Worm (Caenorhabditis elegans) whole organism, L1 larva: ENCODE data around the gene T25B9.8.

Experiments
- C16A3.4 ChIP-seq: fragments of 150-350 bp; optimal IDR thresholded peaks from 2 replicates; lab custom pipeline; 2014; ENCODE audit warnings: missing biosample characterization, missing genetic modification characterization
- Y116A8C.19 ChIP-seq: sonication (generic microtip); optimal IDR thresholded peaks from 2 replicates; lab custom pipeline; 2016; ENCODE audit warnings: missing compliant biosample characterization, missing genetic modification characterization, borderline replicate concordance
- blmp-1 ChIP-seq: fragments of 150-350 bp; optimal IDR thresholded peaks from 2 replicates; lab custom pipeline; 2014; ENCODE audit warnings: missing biosample characterization, missing genetic modification characterization
- dsc-1 ChIP-seq: sonication (generic microtip); optimal IDR thresholded peaks from 2 replicates; lab custom pipeline; 2016; ENCODE audit warnings: mild to moderate bottlenecking, missing genetic modification characterization, missing compliant biosample characterization
- efl-1 ChIP-seq, 4 experiments: fragments of 150-350 bp; optimal IDR thresholded peaks in 3 of 4; peaks in 1 of 4; 1 replicate in 1 of 4; 2 replicates in 3 of 4; lab custom pipeline; 2014; ENCODE audit warnings: missing biosample characterization in 2 of 4, missing genetic modification characterization in 2 of 4, missing genetic modification reagents in 2 of 4
- elt-2 ChIP-seq: sonication (generic microtip); optimal IDR thresholded peaks from 2 replicates; lab custom pipeline; 2016; ENCODE audit warnings: missing genetic modification characterization, mild to moderate bottlenecking, inconsistent platforms, missing compliant biosample characterization, missing genetic modification reagents
- elt-3 ChIP-seq, 6 experiments: fragments of 150-350 bp in 1 of 6; sonication (generic microtip); optimal IDR thresholded peaks; 2 replicates each; lab custom pipeline; 2017 to 2018; ENCODE audit warnings: missing biosample characterization in 6 of 6, missing genetic modification characterization in 6 of 6, inconsistent platforms in 1 of 6
- fkh-4 ChIP-seq: sonication (generic microtip); optimal IDR thresholded peaks from 2 replicates; lab custom pipeline; 2016; ENCODE audit warnings: missing compliant biosample characterization, missing genetic modification characterization, borderline replicate concordance
- hlh-17 ChIP-seq: fragments of 200-800 bp; sonication (Bioruptor generic); optimal IDR thresholded peaks from 2 replicates; lab custom pipeline; 2018; ENCODE audit warnings: missing genetic modification characterization, mild to moderate bottlenecking, missing compliant biosample characterization, moderate library complexity, borderline replicate concordance
- hlh-4 ChIP-seq: sonication (generic microtip); optimal IDR thresholded peaks from 2 replicates; lab custom pipeline; 2016; ENCODE audit warnings: mild to moderate bottlenecking, missing genetic modification characterization, missing compliant biosample characterization
- jun-1 ChIP-seq: fragments of 150-350 bp; optimal IDR thresholded peaks from 2 replicates; lab custom pipeline; 2014; ENCODE audit warnings: missing biosample characterization, missing genetic modification reagents, missing genetic modification characterization
- lin-14 ChIP-seq: fragments of 200-800 bp; sonication (Bioruptor generic); optimal IDR thresholded peaks from 2 replicates; lab custom pipeline; 2018; ENCODE audit warnings: mild to moderate bottlenecking, missing genetic modification characterization, moderate library complexity, missing compliant biosample characterization
- lin-35 ChIP-seq, 2 experiments: fragments of 150-350 bp; optimal IDR thresholded peaks; 2 replicates each; lab custom pipeline; 2014; ENCODE audit warnings: missing biosample characterization in 2 of 2, missing genetic modification characterization in 2 of 2, missing genetic modification reagents in 2 of 2
- lin-39 ChIP-seq: fragments of 150-350 bp; optimal IDR thresholded peaks from 2 replicates; lab custom pipeline; 2014; ENCODE audit warnings: missing biosample characterization, missing genetic modification reagents, missing genetic modification characterization
- lsy-2 ChIP-seq, 2 experiments: fragments of 150-350 bp; optimal IDR thresholded peaks; 2 replicates each; lab custom pipeline; 2014; ENCODE audit warnings: missing biosample characterization in 2 of 2, missing genetic modification characterization in 2 of 2
- mab-9 ChIP-seq: fragments of 200-800 bp; sonication (Bioruptor generic); IDR thresholded peaks from 2 replicates; pipeline ENCODE4 v1.3.6; 2022; ENCODE audit warnings: missing genetic modification reagents, missing genetic modification characterization, missing compliant biosample characterization
- mep-1 ChIP-seq: fragments of 150-350 bp; optimal IDR thresholded peaks from 2 replicates; lab custom pipeline; 2014; ENCODE audit warnings: missing biosample characterization, missing genetic modification characterization
- nhr-12 ChIP-seq: sonication (generic microtip); optimal IDR thresholded peaks from 2 replicates; lab custom pipeline; 2017; ENCODE audit warnings: missing biosample characterization, missing genetic modification characterization
- nhr-90 ChIP-seq: sonication (generic microtip); optimal IDR thresholded peaks from 2 replicates; lab custom pipeline; 2016; ENCODE audit warnings: mild to moderate bottlenecking, missing genetic modification characterization, missing compliant biosample characterization; ENCODE audit not compliant: poor library complexity
- pag-3 ChIP-seq: sonication (generic microtip); optimal IDR thresholded peaks from 2 replicates; lab custom pipeline; 2017; ENCODE audit warnings: missing genetic modification characterization, mild to moderate bottlenecking, missing compliant biosample characterization, antibody characterized with exemption, borderline replicate concordance; ENCODE audit not compliant: insufficient read depth
- pax-3 ChIP-seq: fragments of 200-800 bp; sonication (Bioruptor generic); optimal IDR thresholded peaks from 2 replicates; lab custom pipeline; 2018; ENCODE audit warnings: mild to moderate bottlenecking, missing genetic modification characterization, moderate library complexity, missing compliant biosample characterization
- snu-23 ChIP-seq: sonication (generic microtip); optimal IDR thresholded peaks from 2 replicates; lab custom pipeline; 2016; ENCODE audit warnings: missing genetic modification characterization, missing compliant biosample characterization
- tbx-2 ChIP-seq: sonication (generic microtip); optimal IDR thresholded peaks from 2 replicates; lab custom pipeline; 2016; ENCODE audit warnings: missing genetic modification characterization, missing compliant biosample characterization
- unc-30 ChIP-seq: sonication (generic microtip); optimal IDR thresholded peaks from 2 replicates; lab custom pipeline; 2017; ENCODE audit warnings: missing biosample characterization, missing genetic modification characterization
- unc-86 ChIP-seq: sonication (generic microtip); optimal IDR thresholded peaks from 2 replicates; lab custom pipeline; 2016; ENCODE audit warnings: missing genetic modification characterization, missing compliant biosample characterization
- vab-15 ChIP-seq: sonication (generic microtip); optimal IDR thresholded peaks from 2 replicates; lab custom pipeline; 2017; ENCODE audit warnings: missing genotype, mild to moderate bottlenecking, missing genetic modification characterization, missing compliant biosample characterization
- xbp-1 ChIP-seq: sonication (generic microtip); optimal IDR thresholded peaks from 2 replicates; lab custom pipeline; 2016; ENCODE audit warnings: missing genetic modification characterization, missing compliant biosample characterization
- zag-1 ChIP-seq: fragments of 150-350 bp; optimal IDR thresholded peaks from 2 replicates; lab custom pipeline; 2014; ENCODE audit warnings: missing biosample characterization, missing genetic modification characterization
- ztf-11 ChIP-seq, 2 experiments: sonication (generic microtip); optimal IDR thresholded peaks; 2 replicates each; lab custom pipeline; 2016 to 2017; ENCODE audit warnings: missing genetic modification characterization in 2 of 2, missing biosample characterization in 1 of 2, missing compliant biosample characterization in 1 of 2
- ztf-4 ChIP-seq: fragments of 150-350 bp; optimal IDR thresholded peaks from 2 replicates; lab custom pipeline; 2014; ENCODE audit warnings: missing biosample characterization, missing genetic modification characterization

T25B9.8 gene

DNA sequence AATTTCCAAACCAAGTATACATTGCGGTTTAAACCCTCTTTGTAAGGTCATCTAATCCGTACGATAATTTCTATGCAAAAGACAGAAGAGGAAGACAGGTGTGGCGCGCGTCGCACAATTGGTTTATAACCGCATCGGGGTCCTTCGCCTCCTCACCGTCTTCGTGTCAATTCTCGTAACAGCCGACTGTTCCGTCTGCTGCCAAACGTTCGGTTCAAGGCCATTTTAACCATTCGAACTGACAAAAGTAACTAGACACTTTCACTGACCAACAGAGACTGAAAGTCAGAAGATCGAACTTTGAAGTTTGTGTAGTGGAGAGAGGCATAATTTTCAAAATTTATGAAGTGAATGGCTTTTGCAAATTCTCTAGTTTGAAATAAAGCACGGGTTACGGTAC lies 48.0 kb upstream of the T25B9.8 start:
- TF ChIP-seq mep-1 (tag; lab: Kevin White, UChicago) = peak; percentile 24
- peak; percentile 63 for TF ChIP-seq blmp-1 (tag; lab: Kevin White, UChicago)
- no peak for TF ChIP-seq C16A3.4
- no peak for TF ChIP-seq lsy-2 (tag; optimal IDR thresholded peaks at IDR 0.05; lab: Kevin White, UChicago)
- TF ChIP-seq lin-14 (GFP tag; lab: Kevin White, UChicago) = peak; percentile 19
- TF ChIP-seq fkh-4 = no peak

ce11 chrIV:10812099-10812498 lies 44.1 kb upstream of the T25B9.8 start, which contains the start of gene miz-1:
miz-1 (plus strand) TSS chrIV:10812399.
- TF ChIP-seq lin-14 (GFP tag; lab: Kevin White, UChicago) (no peak), dsc-1 (tag; lab: Kevin White, UChicago) (peak; percentile 29)

DNA sequence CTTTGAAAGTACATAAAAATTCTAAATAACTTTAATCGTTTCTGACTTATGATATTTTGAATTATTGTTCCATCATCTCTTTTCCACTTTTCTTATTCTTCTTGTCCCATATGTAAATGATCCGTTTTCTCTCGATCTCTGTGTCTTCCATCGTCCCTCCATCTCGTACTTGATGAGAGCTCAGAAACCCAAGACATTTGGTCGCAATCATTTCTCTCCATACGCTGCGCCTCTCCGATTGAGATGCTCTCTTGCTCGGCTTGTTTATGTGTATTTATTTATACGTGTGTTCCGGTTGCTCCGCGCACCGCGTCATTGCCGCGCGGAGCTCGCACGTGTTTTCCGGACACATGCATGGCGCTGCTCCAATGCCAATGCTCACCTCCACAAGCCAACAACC lies 43.4 kb upstream of the T25B9.8 start:
- TF ChIP-seq dsc-1 (tag; lab: Kevin White, UChicago) = peak; percentile 76
- TF ChIP-seq pag-3 (tag; lab: Kevin White, UChicago) = no peak

ce11 chrIV:10810820-10811219 lies 42.8 kb upstream of the T25B9.8 start:
- TF ChIP-seq lin-14 (GFP tag; lab: Kevin White, UChicago) (peak; percentile 12), ztf-4 (tag; lab: Kevin White, UChicago) (no peak), elt-2 (tag; lab: Kevin White, UChicago) (peak; percentile 75), xbp-1 (tag; lab: Kevin White, UChicago) (no peak), lin-35 (GFP tag; optimal IDR thresholded peaks at IDR 0.05; lab: Kevin White, UChicago) (peak in 1 of 2 experiments; percentile 36), nhr-90 (tag; lab: Kevin White, UChicago) (peak; percentile 1), elt-3 (tag; optimal IDR thresholded peaks at IDR 0.05; lab: Kevin White, UChicago) (peak in 1 of 6 experiments; percentile 15), blmp-1 (tag; lab: Kevin White, UChicago) (peak; percentile 6)
- TF ChIP-seq, all 84 proteins: peak for 6

DNA sequence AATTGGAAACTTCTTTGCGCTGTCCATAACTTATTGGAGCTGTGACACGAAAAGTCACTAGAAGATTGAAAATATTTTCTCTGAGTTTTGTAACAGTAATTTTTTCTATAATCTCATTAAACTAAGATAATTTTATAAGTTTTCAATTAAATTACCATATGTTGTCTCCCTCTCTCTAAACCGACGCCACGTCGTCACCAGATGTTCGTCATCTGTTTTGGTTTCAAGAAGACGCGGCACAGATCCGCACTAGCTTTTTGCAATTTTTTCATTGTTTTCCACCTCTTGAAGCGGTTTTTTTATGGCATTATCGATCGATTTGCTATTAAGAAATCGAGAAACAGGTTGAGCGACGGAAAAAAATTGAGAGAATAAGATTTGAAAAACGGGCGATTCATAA lies 36.0 kb upstream of the T25B9.8 start:
- TF ChIP-seq elt-3 (tag; optimal IDR thresholded peaks at IDR 0.05; lab: Kevin White, UChicago) (no peak), hlh-17 (GFP tag; lab: Kevin White, UChicago) (no peak), lin-39 (tag; lab: Kevin White, UChicago) (no peak), hlh-4 (tag; lab: Kevin White, UChicago) (no peak), dsc-1 (tag; lab: Kevin White, UChicago) (peak; percentile 84), tbx-2 (tag; lab: Kevin White, UChicago) (no peak), fkh-4 (peak; percentile 73)

DNA sequence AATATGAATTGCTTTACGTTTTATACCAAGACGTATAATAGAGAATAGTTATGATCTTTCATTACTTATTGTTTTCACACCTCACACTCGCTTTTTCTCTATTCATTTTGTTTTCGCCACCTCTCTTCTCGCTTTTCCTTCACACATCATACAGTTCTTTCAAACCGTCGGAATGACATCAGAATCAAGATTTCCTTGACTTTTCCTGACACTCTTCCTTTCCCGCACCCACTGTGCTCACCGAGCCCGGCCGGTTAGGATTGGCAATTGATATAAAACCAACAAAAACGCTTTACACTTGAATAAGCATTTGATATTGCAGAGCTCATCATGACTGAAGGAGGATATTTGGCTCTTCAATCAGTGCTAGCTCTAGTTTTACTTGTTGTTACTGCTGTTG lies 31.4 kb upstream of the T25B9.8 start, which contains the start of gene zipt-2.1:
TSS of gene zipt-2.1 (plus strand) at position 301 of the 400 bp plus-strand sequence.
- no peak for TF ChIP-seq jun-1
- no peak for TF ChIP-seq pax-3 (tag; lab: Kevin White, UChicago)
- TF ChIP-seq efl-1 (optimal IDR thresholded peaks at IDR 0.05; lab: Kevin White, UChicago) = no peak
- no peak for TF ChIP-seq efl-1 (GFP tag; optimal IDR thresholded peaks at IDR 0.05 in 1 of 2; lab: Kevin White, UChicago)
- no peak for TF ChIP-seq mab-9 (GFP tag; lab: Robert Waterston, UW)
- no peak for TF ChIP-seq Y116A8C.19
- TF ChIP-seq lsy-2 (tag; optimal IDR thresholded peaks at IDR 0.05; lab: Kevin White, UChicago) = no peak
- no peak for TF ChIP-seq tbx-2 (tag; lab: Kevin White, UChicago)
- TF ChIP-seq lin-14 (GFP tag; lab: Kevin White, UChicago) = no peak
- no peak for TF ChIP-seq vab-15 (tag; lab: Kevin White, UChicago)
- TF ChIP-seq nhr-12 = no peak
- no peak for TF ChIP-seq unc-30 (tag; lab: Kevin White, UChicago)
- no peak for TF ChIP-seq unc-86 (tag; lab: Kevin White, UChicago)
- TF ChIP-seq snu-23 (GFP tag; lab: Kevin White, UChicago) = no peak
- TF ChIP-seq ztf-11 (tag; optimal IDR thresholded peaks at IDR 0.05; lab: Kevin White, UChicago) = no peak
- no peak for TF ChIP-seq zag-1 (tag; lab: Kevin White, UChicago)
